Fruit fly (Drosophila melanogaster) whole organism, embryonic: ENCODE data around the gene CG15803.

ENCODE experiments used
- Bdp1 ChIP-seq: fragments of 200-800 bp; sonication (Bioruptor generic); optimal IDR thresholded peaks from 3 replicates; lab custom pipeline; 2016; ENCODE audit warnings: missing biosample characterization, missing genetic modification characterization
- CG10321 ChIP-seq: fragments of 200-800 bp; sonication (Bioruptor generic); IDR thresholded peaks from 2 replicates; pipeline ENCODE4 v1.3.6; 2022; ENCODE audit warnings: missing biosample characterization, missing genetic modification characterization
- CG11247 ChIP-seq: fragments of 200-800 bp; sonication (Bioruptor generic); IDR thresholded peaks from 2 replicates; pipeline ENCODE4 v1.3.6; 2022; ENCODE audit warnings: missing biosample characterization, missing genetic modification characterization
- CG13296 ChIP-seq: fragments of 200-800 bp; sonication (Bioruptor generic); optimal IDR thresholded peaks from 3 replicates; lab custom pipeline; 2018; ENCODE audit warnings: missing biosample characterization, mild to moderate bottlenecking, missing genetic modification characterization
- CG15601 ChIP-seq: fragments of 200-800 bp; sonication (Bioruptor generic); optimal IDR thresholded peaks from 3 replicates; lab custom pipeline; 2019; ENCODE audit warnings: missing biosample characterization, mild to moderate bottlenecking, missing genetic modification characterization, moderate library complexity
- CG17359 ChIP-seq: fragments of 200-800 bp; sonication (Bioruptor generic); optimal IDR thresholded peaks from 3 replicates; lab custom pipeline; 2018; ENCODE audit warnings: missing biosample characterization, mild to moderate bottlenecking, missing genetic modification characterization, moderate library complexity
- CG17361 ChIP-seq: fragments of 200-800 bp; sonication (Bioruptor generic); IDR thresholded peaks from 3 replicates; pipeline ENCODE4 v1.3.6; 2022; ENCODE audit warnings: missing biosample characterization, missing genetic modification characterization
- CG17912 ChIP-seq: fragments of 200-800 bp; sonication (Bioruptor generic); optimal IDR thresholded peaks from 2 replicates; lab custom pipeline; 2018; ENCODE audit warnings: missing biosample characterization, mild to moderate bottlenecking, missing genetic modification characterization
- CG30431 ChIP-seq: fragments of 200-800 bp; sonication (Bioruptor generic); optimal IDR thresholded peaks from 2 replicates; lab custom pipeline; 2017; ENCODE audit warnings: missing biosample characterization, missing genetic modification characterization
- CG31365 ChIP-seq: fragments of 200-800 bp; sonication (Bioruptor generic); optimal IDR thresholded peaks from 2 replicates; lab custom pipeline; 2018; ENCODE audit warnings: missing biosample characterization, mild to moderate bottlenecking, missing genetic modification characterization
- CG4404 ChIP-seq: fragments of 200-800 bp; sonication (Bioruptor generic); IDR thresholded peaks from 2 replicates; pipeline ENCODE4 v1.3.6; 2022; ENCODE audit warnings: missing biosample characterization, missing genetic modification characterization
- CG6272 ChIP-seq: fragments of 200-800 bp; sonication (Bioruptor generic); IDR thresholded peaks from 2 replicates; pipeline ENCODE4 v1.3.6; 2022; ENCODE audit warnings: missing biosample characterization, missing genetic modification characterization
- CG6654 ChIP-seq: fragments of 200-800 bp; sonication (Bioruptor generic); optimal IDR thresholded peaks from 2 replicates; lab custom pipeline; 2017; ENCODE audit warnings: missing biosample characterization, mild to moderate bottlenecking, missing genetic modification characterization
- CG6689 ChIP-seq: fragments of 200-800 bp; sonication (Bioruptor generic); IDR thresholded peaks from 2 replicates; pipeline ENCODE4 v1.3.6; 2022; ENCODE audit warnings: missing biosample characterization, missing genetic modification characterization
- CG7745 ChIP-seq: fragments of 200-800 bp; sonication (Bioruptor generic); optimal IDR thresholded peaks from 2 replicates; lab custom pipeline; 2018; ENCODE audit warnings: missing biosample characterization, mild to moderate bottlenecking, missing genetic modification characterization, moderate library complexity
- CG7839 ChIP-seq: fragments of 200-800 bp; sonication (Bioruptor generic); optimal IDR thresholded peaks from 3 replicates; lab custom pipeline; 2018; ENCODE audit warnings: missing biosample characterization, mild to moderate bottlenecking, missing genetic modification characterization, moderate library complexity
- Dek ChIP-seq: fragments of 200-800 bp; sonication (Bioruptor generic); optimal IDR thresholded peaks from 3 replicates; lab custom pipeline; 2019; ENCODE audit warnings: missing biosample characterization, mild to moderate bottlenecking, missing genetic modification characterization, moderate library complexity
- Drgx ChIP-seq: fragments of 200-800 bp; sonication (Bioruptor generic); IDR thresholded peaks from 2 replicates; pipeline ENCODE4 v1.3.6; 2022; ENCODE audit warnings: missing biosample characterization, missing genetic modification characterization
- Ets97D ChIP-seq: fragments of 200-800 bp; sonication (Bioruptor generic); optimal IDR thresholded peaks from 3 replicates; lab custom pipeline; 2016; ENCODE audit warnings: missing biosample characterization, missing genetic modification characterization
- HLHmδ ChIP-seq: fragments of 200-800 bp; sonication (Bioruptor generic); optimal IDR thresholded peaks from 2 replicates; lab custom pipeline; 2018; ENCODE audit warnings: missing biosample characterization, mild to moderate bottlenecking, missing genetic modification characterization, moderate library complexity
- Hmr ChIP-seq: fragments of 200-800 bp; sonication (Bioruptor generic); optimal IDR thresholded peaks from 3 replicates; lab custom pipeline; 2017; ENCODE audit warnings: mild to moderate bottlenecking, missing biosample characterization, missing genetic modification reagents, missing genetic modification characterization
- Kr ChIP-seq: fragments of 200-800 bp; sonication (Bioruptor generic); optimal IDR thresholded peaks from 2 replicates; lab custom pipeline; 2017; ENCODE audit warnings: missing biosample characterization, mild to moderate bottlenecking, missing genetic modification characterization
- MBD-R2 ChIP-seq: fragments of 200-800 bp; sonication (Bioruptor generic); IDR thresholded peaks from 2 replicates; pipeline ENCODE4 v1.3.6; 2022; ENCODE audit warnings: missing biosample characterization, missing genetic modification characterization
- MTF-1 ChIP-seq: fragments of 200-800 bp; sonication (Bioruptor generic); optimal IDR thresholded peaks from 2 replicates; lab custom pipeline; 2018; ENCODE audit warnings: missing biosample characterization, mild to moderate bottlenecking, missing genetic modification characterization, borderline replicate concordance
- Myb ChIP-seq: fragments of 200-800 bp; sonication (Bioruptor generic); optimal IDR thresholded peaks from 2 replicates; lab custom pipeline; 2016; ENCODE audit warnings: missing biosample characterization, missing genetic modification characterization
- Ravus ChIP-seq: fragments of 200-800 bp; sonication (Bioruptor generic); IDR thresholded peaks from 2 replicates; pipeline ENCODE4 v1.3.6; 2022; ENCODE audit warnings: missing biosample characterization, missing genetic modification characterization
- Spps ChIP-seq: fragments of 200-800 bp; sonication (Bioruptor generic); optimal IDR thresholded peaks from 2 replicates; lab custom pipeline; 2018; ENCODE audit warnings: missing biosample characterization, mild to moderate bottlenecking, missing genetic modification characterization
- Usf ChIP-seq: fragments of 200-800 bp; sonication (Bioruptor generic); optimal IDR thresholded peaks from 2 replicates; lab custom pipeline; 2017; ENCODE audit warnings: missing genotype, missing biosample characterization, missing genetic modification characterization
- aop ChIP-seq: fragments of 200-800 bp; sonication (Bioruptor generic); IDR thresholded peaks from 2 replicates; pipeline ENCODE4 v1.3.6; 2022; ENCODE audit warnings: missing biosample characterization, missing genetic modification characterization
- ase ChIP-seq: fragments of 200-800 bp; sonication (Bioruptor generic); IDR thresholded peaks from 3 replicates; pipeline ENCODE4 v1.3.6; 2022; ENCODE audit warnings: missing biosample characterization, missing genetic modification characterization
- croc ChIP-seq: fragments of 200-800 bp; sonication (Bioruptor generic); conservative IDR thresholded peaks from 3 replicates; pipeline ENCODE4 v1.3.6; 2022; ENCODE audit warnings: missing biosample characterization, missing genetic modification characterization
- danr ChIP-seq: fragments of 200-800 bp; sonication (Bioruptor generic); IDR thresholded peaks from 2 replicates; pipeline ENCODE4 v1.3.6; 2022; ENCODE audit warnings: missing biosample characterization, missing genetic modification characterization
- dpn ChIP-seq, 2 experiments: fragments of 200-800 bp; sonication (Bioruptor generic); optimal IDR thresholded peaks; 3 replicates each; lab custom pipeline; 2016; ENCODE audit warnings: missing biosample characterization in 2 of 2, missing genetic modification characterization in 2 of 2
- dysf ChIP-seq: fragments of 200-800 bp; sonication (Bioruptor generic); IDR thresholded peaks from 3 replicates; pipeline ENCODE4 v1.3.6; 2022; ENCODE audit warnings: missing biosample characterization, missing genetic modification characterization
- emc ChIP-seq: fragments of 200-800 bp; sonication (Bioruptor generic); optimal IDR thresholded peaks from 2 replicates; lab custom pipeline; 2016; ENCODE audit warnings: missing biosample characterization, missing genetic modification characterization
- esg ChIP-seq: fragments of 200-800 bp; sonication (Bioruptor generic); conservative IDR thresholded peaks from 2 replicates; pipeline ENCODE4 v1.3.6; 2022; ENCODE audit warnings: missing biosample characterization, missing genetic modification characterization
- fd102C ChIP-seq: fragments of 200-800 bp; sonication (Bioruptor generic); optimal IDR thresholded peaks from 2 replicates; lab custom pipeline; 2018; ENCODE audit warnings: missing biosample characterization, mild to moderate bottlenecking, missing genetic modification characterization, moderate library complexity
- fd96Cb ChIP-seq: fragments of 200-800 bp; sonication (Bioruptor generic); optimal IDR thresholded peaks from 2 replicates; lab custom pipeline; 2018; ENCODE audit warnings: missing biosample characterization, mild to moderate bottlenecking, missing genetic modification characterization, moderate library complexity
- gcm ChIP-seq: fragments of 200-800 bp; sonication (Bioruptor generic); optimal IDR thresholded peaks from 2 replicates; lab custom pipeline; 2019; ENCODE audit warnings: missing biosample characterization, mild to moderate bottlenecking, missing genetic modification characterization, moderate library complexity
- hbn ChIP-seq: fragments of 200-800 bp; sonication (Bioruptor generic); IDR thresholded peaks from 2 replicates; pipeline ENCODE4 v1.3.6; 2022; ENCODE audit warnings: missing biosample characterization, missing genetic modification characterization; ENCODE audit not compliant: partially characterized antibody
- kni ChIP-seq: fragments of 200-800 bp; sonication (Bioruptor generic); optimal IDR thresholded peaks from 3 replicates; lab custom pipeline; 2017; ENCODE audit warnings: mild to moderate bottlenecking, missing biosample characterization, missing genetic modification reagents, missing genetic modification characterization
- nmo ChIP-seq: fragments of 200-800 bp; sonication (Bioruptor generic); optimal IDR thresholded peaks from 2 replicates; lab custom pipeline; 2018; ENCODE audit warnings: missing biosample characterization, mild to moderate bottlenecking, missing genetic modification characterization, moderate library complexity
- nom ChIP-seq: fragments of 200-800 bp; sonication (Bioruptor generic); optimal IDR thresholded peaks from 2 replicates; lab custom pipeline; 2017; ENCODE audit warnings: missing biosample characterization, missing genetic modification characterization, mild to moderate bottlenecking, moderate library complexity, missing genetic modification reagents
- oc ChIP-seq: fragments of 200-800 bp; sonication (Bioruptor generic); optimal IDR thresholded peaks from 2 replicates; lab custom pipeline; 2018; ENCODE audit warnings: missing biosample characterization, mild to moderate bottlenecking, missing genetic modification characterization, moderate library complexity
- pan ChIP-seq, 4 experiments: fragments of >200 bp in 3 of 4; fragments of 200-800 bp in 1 of 4; sonication (Bioruptor generic) in 1 of 4; optimal IDR thresholded peaks in 3 of 4; IDR thresholded peaks in 1 of 4; 2 replicates each; pipeline versions ENCODE4 v1.3.6 to Lab custom; 2017 to 2022; ENCODE audit warnings: missing biosample characterization in 2 of 4, missing genetic modification characterization in 2 of 4, mixed read lengths in 1 of 4
- pb ChIP-seq: fragments of 200-800 bp; sonication (Bioruptor generic); optimal IDR thresholded peaks from 3 replicates; lab custom pipeline; 2016; ENCODE audit warnings: missing biosample characterization, missing genetic modification characterization
- pros ChIP-seq: fragments of 200-800 bp; sonication (Bioruptor generic); optimal IDR thresholded peaks from 3 replicates; lab custom pipeline; 2019; ENCODE audit warnings: missing biosample characterization, mild to moderate bottlenecking, missing genetic modification characterization, moderate library complexity
- run ChIP-seq: fragments of 200-800 bp; sonication (Bioruptor generic); optimal IDR thresholded peaks from 3 replicates; lab custom pipeline; 2018; ENCODE audit warnings: missing biosample characterization, mild to moderate bottlenecking, missing genetic modification characterization
- sug ChIP-seq: fragments of 200-800 bp; optimal IDR thresholded peaks from 2 replicates; lab custom pipeline; 2019; ENCODE audit warnings: missing biosample characterization, mild to moderate bottlenecking, missing genetic modification characterization, moderate library complexity
- tup ChIP-seq: fragments of 200-800 bp; sonication (Bioruptor generic); optimal IDR thresholded peaks from 2 replicates; lab custom pipeline; 2016; ENCODE audit warnings: missing biosample characterization, mild to moderate bottlenecking, missing genetic modification characterization, moderate library complexity
- wor ChIP-seq: fragments of 200-800 bp; sonication (Bioruptor generic); IDR thresholded peaks from 2 replicates; pipeline ENCODE4 v1.3.6; 2022; ENCODE audit warnings: missing biosample characterization, missing genetic modification characterization

CG15803 gene

dm6 chr3R:18371346-18371745 is 10.8 kb upstream of the CG15803 start (continued):
- TF ChIP-seq Drgx (GFP tag; lab: Robert Waterston, UW) (peak; percentile 62), Usf (GFP tag; lab: Kevin White, UChicago) (no peak), MBD-R2 (GFP tag; lab: Robert Waterston, UW) (no peak), danr (GFP tag; lab: Robert Waterston, UW) (no peak), emc (GFP tag; lab: Kevin White, UChicago) (no peak), CG15601 (no peak), CG17912 (GFP tag; lab: Kevin White, UChicago) (no peak), CG13296 (GFP tag; lab: Kevin White, UChicago) (no peak), dpn (GFP tag; optimal IDR thresholded peaks at IDR 0.05; lab: Kevin White, UChicago) (peak in 1 of 2 experiments; percentile 23), pros (no peak), aop (GFP tag; lab: Robert Waterston, UW) (no peak), fd102C (no peak), Ravus (GFP tag; lab: Robert Waterston, UW) (no peak), Dek (tag; lab: Kevin White, UChicago) (no peak), Myb (GFP tag; lab: Kevin White, UChicago) (no peak), sug (tag; lab: Kevin White, UChicago) (no peak), kni (GFP tag; lab: Kevin White, UChicago) (no peak), CG30431 (GFP tag; lab: Kevin White, UChicago) (no peak), Spps (tag; lab: Kevin White, UChicago) (no peak), run (tag; lab: Kevin White, UChicago) (no peak), HLHmδ (GFP tag; lab: Kevin White, UChicago) (no peak), CG6689 (0 out of 2 replicates have a peak, but pooled peaks have one; percentile 11), fd96Cb (tag; lab: Kevin White, UChicago) (no peak), esg (no peak), hbn (GFP tag; lab: Robert Waterston, UW) (no peak), Bdp1 (no peak), nom (no peak), CG11247 (GFP tag; lab: Robert Waterston, UW) (no peak), CG4404 (GFP tag; lab: Robert Waterston, UW) (no peak), ase (GFP tag; lab: Robert Waterston, UW) (peak; percentile 49; the same call in 1 of the 3 replicates), CG10321 (GFP tag; lab: Robert Waterston, UW) (no peak), CG31365 (tag; lab: Kevin White, UChicago) (no peak), Ets97D (no peak), dysf (GFP tag; lab: Robert Waterston, UW) (0 out of 3 replicates have a peak, but pooled peaks have one; percentile 36), nmo (GFP tag; lab: Kevin White, UChicago) (no peak), CG6654 (GFP tag; lab: Kevin White, UChicago) (no peak), CG17359 (no peak), pan (optimal IDR thresholded peaks at IDR 0.05; lab: Kevin White, UChicago) (no peak), pan (GFP tag; optimal IDR thresholded peaks at IDR 0.05 in 1 of 2, IDR thresholded peaks at IDR 0.05 in 1 of 2) (no peak), CG17361 (GFP tag; lab: Robert Waterston, UW) (no peak), wor (GFP tag; lab: Robert Waterston, UW) (no peak), oc (tag; lab: Kevin White, UChicago) (no peak), MTF-1 (GFP tag; lab: Kevin White, UChicago) (no peak), Hmr (no peak), CG6272 (GFP tag; lab: Robert Waterston, UW) (no peak), CG7745 (no peak), pb (GFP tag; lab: Kevin White, UChicago) (no peak), tup (GFP tag; lab: Kevin White, UChicago) (no peak), Kr (GFP tag; lab: Kevin White, UChicago) (no peak), croc (GFP tag; lab: Robert Waterston, UW) (no peak), gcm (GFP tag; lab: Kevin White, UChicago) (no peak), CG7839 (tag; lab: Kevin White, UChicago) (no peak)
